Fruit fly (Drosophila melanogaster): ENCODE data around the gene Rpt3R.

Gene Rpt3R

DNA sequence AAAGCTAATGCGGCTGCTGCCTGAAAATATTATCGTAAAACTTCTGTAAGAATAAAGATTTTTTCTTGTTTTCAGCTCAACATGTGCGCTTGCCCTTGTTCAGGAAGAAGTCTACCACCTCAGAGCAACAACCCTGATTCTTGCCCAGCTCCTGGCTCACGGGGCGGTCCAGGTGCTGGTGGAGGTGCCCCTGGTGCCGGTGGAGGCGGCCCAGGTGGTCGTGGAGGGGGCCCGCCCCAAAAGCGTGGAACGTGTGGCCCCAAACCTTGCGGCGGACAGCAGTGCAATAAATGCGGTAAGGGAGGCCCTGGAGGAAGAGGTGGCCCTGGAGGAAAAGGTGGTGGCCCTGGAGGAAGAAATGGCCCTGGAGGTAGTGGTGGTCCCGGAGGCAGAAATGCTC, 12.3 kb downstream of the Rpt3R start:
- TF ChIP-seq EcR (GFP tag; optimal IDR thresholded peaks at IDR 0.05) (no peak), CG15710 (tag; optimal IDR thresholded peaks at IDR 0.05) (no peak), CG8301 (tag; optimal IDR thresholded peaks at IDR 0.05) (no peak), CG32121 (GFP tag; IDR thresholded peaks at IDR 0.05) (no peak), CG14655 (GFP tag; optimal IDR thresholded peaks at IDR 0.05) (no peak)

- no peak for TF ChIP-seq fd96Ca (GFP tag; IDR thresholded peaks at IDR 0.05)
- TF ChIP-seq CG34367 (tag; optimal IDR thresholded peaks at IDR 0.05), result no peak
- no peak for TF ChIP-seq rn (GFP tag; IDR thresholded peaks at IDR 0.05)
- no peak for TF ChIP-seq gl (tag; optimal IDR thresholded peaks at IDR 0.05)
- no peak for TF ChIP-seq CG13204 (GFP tag; optimal IDR thresholded peaks at IDR 0.05)
Observed at dm6 chr3R:9743217-9743616, 13.1 kb downstream of the Rpt3R start, which contains the start of gene CG31415. TSS of gene CG31415 (plus strand) at chr3R:9743517.

- TF ChIP-seq CG9948 (tag; optimal IDR thresholded peaks at IDR 0.05) (no peak), CG4496 (GFP tag; IDR thresholded peaks at IDR 0.05) (no peak), gl (tag; optimal IDR thresholded peaks at IDR 0.05) (no peak)
Observed at dm6 chr3R:9740713-9741112, 15.6 kb downstream of the Rpt3R start, which contains the start of gene Pnn. TSS of gene Pnn (plus strand) at chr3R:9740899.

DNA sequence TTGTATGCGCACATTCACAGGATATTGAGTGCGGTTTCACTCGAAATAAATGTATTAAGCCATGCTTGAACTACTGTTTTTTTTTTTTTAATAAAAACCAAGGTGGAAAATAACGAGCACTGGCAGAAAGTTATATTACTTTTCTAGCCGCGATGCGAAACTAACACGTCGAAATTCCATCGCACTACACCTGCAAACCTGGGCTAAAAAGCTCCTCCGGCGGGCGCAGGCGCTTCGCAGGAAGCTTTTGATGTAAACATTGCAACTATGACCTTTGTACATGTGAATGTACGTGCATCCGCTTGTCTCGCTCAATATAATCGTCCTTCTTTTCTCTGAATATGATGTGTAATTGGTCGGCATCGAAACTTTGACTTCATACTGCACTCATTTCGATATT, 16.5 kb downstream of the Rpt3R start, which contains the start of gene side-VII:
Gene side-VII, minus strand, starts transcription at position 187 of the 400 bp plus-strand sequence.
- TF ChIP-seq CG8159 (tag; optimal IDR thresholded peaks at IDR 0.05) (no peak), CG9948 (tag; optimal IDR thresholded peaks at IDR 0.05) (no peak), fd96Ca (GFP tag; IDR thresholded peaks at IDR 0.05) (no peak), CG13204 (GFP tag; optimal IDR thresholded peaks at IDR 0.05) (no peak), gl (tag; optimal IDR thresholded peaks at IDR 0.05) (no peak), CG34367 (tag; optimal IDR thresholded peaks at IDR 0.05) (no peak), Pif1B (GFP tag; optimal IDR thresholded peaks at IDR 0.05) (no peak), CG15710 (tag; optimal IDR thresholded peaks at IDR 0.05) (no peak), CG8301 (tag; optimal IDR thresholded peaks at IDR 0.05) (no peak), CG12605 (GFP tag; IDR thresholded peaks at IDR 0.05) (no peak), Ets98B (GFP tag; IDR thresholded peaks at IDR 0.05) (no peak), EcR (GFP tag; optimal IDR thresholded peaks at IDR 0.05) (no peak), D1 (tag; optimal IDR thresholded peaks at IDR 0.05) (no peak), Snoo (tag; optimal IDR thresholded peaks at IDR 0.05) (no peak), CG14655 (GFP tag; optimal IDR thresholded peaks at IDR 0.05) (no peak), CG10348 (GFP tag; IDR thresholded peaks at IDR 0.05) (no peak)

dm6 chr3R:9735151-9735550, 21.2 kb downstream of the Rpt3R start:
- TF ChIP-seq Pif1A (GFP tag; optimal IDR thresholded peaks at IDR 0.05) (no peak), CG8301 (tag; optimal IDR thresholded peaks at IDR 0.05) (no peak), CG12605 (GFP tag; IDR thresholded peaks at IDR 0.05) (no peak), EcR (GFP tag; optimal IDR thresholded peaks at IDR 0.05) (no peak), CG32121 (GFP tag; IDR thresholded peaks at IDR 0.05) (no peak), Pif1B (GFP tag; optimal IDR thresholded peaks at IDR 0.05) (no peak), CG13204 (GFP tag; optimal IDR thresholded peaks at IDR 0.05) (no peak), CG4496 (GFP tag; IDR thresholded peaks at IDR 0.05) (no peak), CG10348 (GFP tag; IDR thresholded peaks at IDR 0.05) (no peak), CG9948 (tag; optimal IDR thresholded peaks at IDR 0.05) (no peak), CG34367 (tag; optimal IDR thresholded peaks at IDR 0.05) (no peak), CG14655 (GFP tag; optimal IDR thresholded peaks at IDR 0.05) (no peak), gl (tag; optimal IDR thresholded peaks at IDR 0.05) (no peak)

DNA sequence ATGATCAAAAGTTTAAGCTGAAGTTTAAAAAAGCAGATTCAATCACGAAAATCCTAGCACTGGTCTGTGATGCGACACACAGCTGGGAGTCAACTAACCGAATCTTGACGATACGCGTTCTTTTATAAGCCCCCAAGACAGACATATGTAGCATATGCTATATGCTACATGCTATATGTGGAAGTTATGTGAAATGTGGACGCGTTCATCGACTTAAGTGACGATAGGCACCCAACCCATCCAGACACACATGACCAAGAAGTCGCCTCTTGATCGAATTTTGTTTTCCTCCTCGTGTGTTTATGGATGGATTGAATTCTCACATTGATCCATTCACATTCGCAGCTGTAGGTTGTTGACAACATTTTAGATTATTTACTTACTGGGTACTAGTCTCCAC, 23.2 kb downstream of the Rpt3R start, which contains the start of gene alphaTub85E:
Gene alphaTub85E, minus strand, starts transcription at position 101 of the 400 bp plus-strand sequence.
- no peak for TF ChIP-seq CG13204 (GFP tag; optimal IDR thresholded peaks at IDR 0.05)
- no peak for TF ChIP-seq CG32121 (GFP tag; IDR thresholded peaks at IDR 0.05)
- TF ChIP-seq CG15710 (tag; optimal IDR thresholded peaks at IDR 0.05), result no peak
- no peak for TF ChIP-seq Ets98B (GFP tag; IDR thresholded peaks at IDR 0.05)
- no peak for TF ChIP-seq Snoo (tag; optimal IDR thresholded peaks at IDR 0.05)
- no peak for TF ChIP-seq CG14655 (GFP tag; optimal IDR thresholded peaks at IDR 0.05)
- TF ChIP-seq CG17806 (tag; optimal IDR thresholded peaks at IDR 0.05), result no peak
- no peak for TF ChIP-seq fd96Ca (GFP tag; IDR thresholded peaks at IDR 0.05)
- TF ChIP-seq CG12605 (GFP tag; IDR thresholded peaks at IDR 0.05), result no peak
- no peak for TF ChIP-seq CG34367 (tag; optimal IDR thresholded peaks at IDR 0.05)
- no peak for TF ChIP-seq Pif1B (GFP tag; optimal IDR thresholded peaks at IDR 0.05)
- TF ChIP-seq Pif1A (GFP tag; optimal IDR thresholded peaks at IDR 0.05), result no peak
- TF ChIP-seq CG10348 (GFP tag; IDR thresholded peaks at IDR 0.05), result no peak
- no peak for TF ChIP-seq rn (GFP tag; IDR thresholded peaks at IDR 0.05)
- TF ChIP-seq CG9948 (tag; optimal IDR thresholded peaks at IDR 0.05), result no peak
- no peak for TF ChIP-seq CG8301 (tag; optimal IDR thresholded peaks at IDR 0.05)
- no peak for TF ChIP-seq CG8159 (tag; optimal IDR thresholded peaks at IDR 0.05)

- no peak for TF ChIP-seq CG13204 (GFP tag; optimal IDR thresholded peaks at IDR 0.05)
Observed at dm6 chr3R:9730784-9731183, 25.5 kb downstream of the Rpt3R start, which contains the start of gene FoxP. TSS of gene FoxP (minus strand) at chr3R:9730872.
